Worm (Caenorhabditis elegans) whole organism, L1 larva: ENCODE data around the gene irld-67.

Experiments used
- elt-2 ChIP-seq: sonication (generic microtip); optimal IDR thresholded peaks from 2 replicates; lab custom pipeline; 2016; ENCODE audit warnings: missing genetic modification characterization, mild to moderate bottlenecking, inconsistent platforms, missing compliant biosample characterization, missing genetic modification reagents
- fos-1 ChIP-seq: fragments of 150-350 bp; optimal IDR thresholded peaks from 2 replicates; lab custom pipeline; 2014; ENCODE audit warnings: missing biosample characterization, missing genetic modification characterization
- irx-1 ChIP-seq: sonication (generic microtip); optimal IDR thresholded peaks from 2 replicates; lab custom pipeline; 2016; ENCODE audit warnings: missing genetic modification characterization, missing compliant biosample characterization
- lin-13 ChIP-seq: fragments of 150-350 bp; optimal IDR thresholded peaks from 2 replicates; lab custom pipeline; 2014; ENCODE audit warnings: missing biosample characterization, missing genetic modification reagents, missing genetic modification characterization
- lin-39 ChIP-seq: fragments of 150-350 bp; optimal IDR thresholded peaks from 2 replicates; lab custom pipeline; 2014; ENCODE audit warnings: missing biosample characterization, missing genetic modification reagents, missing genetic modification characterization
- lir-3 ChIP-seq: sonication (generic microtip); optimal IDR thresholded peaks from 2 replicates; lab custom pipeline; 2016; ENCODE audit warnings: mild to moderate bottlenecking, missing genetic modification characterization, moderate library complexity, missing compliant biosample characterization; ENCODE audit not compliant: poor library complexity
- mdl-1 ChIP-seq, 2 experiments: fragments of 150-350 bp; optimal IDR thresholded peaks; 2 replicates each; lab custom pipeline; 2014 to 2017; ENCODE audit warnings: missing biosample characterization in 2 of 2, missing genetic modification characterization in 2 of 2, inconsistent platforms in 1 of 2
- nhr-12 ChIP-seq: sonication (generic microtip); optimal IDR thresholded peaks from 2 replicates; lab custom pipeline; 2017; ENCODE audit warnings: missing biosample characterization, missing genetic modification characterization
- snpc-4 ChIP-seq: fragments of 150-350 bp; optimal IDR thresholded peaks from 2 replicates; lab custom pipeline; 2014; ENCODE audit warnings: missing biosample characterization, missing genetic modification characterization
- swsn-7 ChIP-seq: sonication (generic microtip); optimal IDR thresholded peaks from 2 replicates; lab custom pipeline; 2016; ENCODE audit warnings: missing genetic modification characterization, missing compliant biosample characterization
- tlp-1 ChIP-seq: fragments of 150-350 bp; optimal IDR thresholded peaks from 2 replicates; lab custom pipeline; 2014; ENCODE audit warnings: missing biosample characterization, missing genetic modification characterization
- unc-98 ChIP-seq: fragments of 200-800 bp; sonication (Bioruptor generic); IDR thresholded peaks from 2 replicates; pipeline ENCODE4 v1.3.6; 2022; ENCODE audit warnings: missing genetic modification characterization, missing compliant biosample characterization

- TF ChIP-seq unc-98 (GFP tag; lab: Robert Waterston, UW): no peak
- TF ChIP-seq snpc-4 (tag; lab: Kevin White, UChicago): no peak
- no peak for TF ChIP-seq mdl-1 (tag; optimal IDR thresholded peaks at IDR 0.05; lab: Kevin White, UChicago)
- TF ChIP-seq irx-1 (tag; lab: Kevin White, UChicago): no peak
- no peak for TF ChIP-seq lin-13 (GFP tag; lab: Kevin White, UChicago)
- TF ChIP-seq swsn-7 (tag; lab: Kevin White, UChicago): peak; percentile 9
- no peak for TF ChIP-seq tlp-1 (tag; lab: Kevin White, UChicago)
- no peak for TF ChIP-seq lir-3 (tag; lab: Kevin White, UChicago)
- no peak for TF ChIP-seq fos-1 (tag; lab: Kevin White, UChicago)
- TF ChIP-seq elt-2 (tag; lab: Kevin White, UChicago): no peak
- no peak for TF ChIP-seq lin-39 (tag; lab: Kevin White, UChicago)
- TF ChIP-seq nhr-12: no peak
Observed at ce11 chrII:2976597-2976996, 42.3 kb upstream of the irld-67 start, which contains the start of gene nhr-88.
